Worm (Caenorhabditis elegans) whole organism, L4 larva: ENCODE results near the gene F40G9.17.

Experiments
- D1046.2 ChIP-seq: fragments of 200-800 bp; sonication (Bioruptor generic); IDR thresholded peaks from 2 replicates; pipeline ENCODE4 v1.3.6; 2022; ENCODE audit warnings: missing genetic modification characterization, missing compliant biosample characterization
- F26F4.8 ChIP-seq: fragments of 200-800 bp; sonication (Bioruptor generic); conservative IDR thresholded peaks from 2 replicates; pipeline ENCODE4 v1.3.6; 2022; ENCODE audit warnings: missing genetic modification characterization, missing compliant biosample characterization
- R02D3.7 ChIP-seq: fragments of 150-350 bp; sonication (generic microtip); optimal IDR thresholded peaks from 3 replicates; lab custom pipeline; 2014; ENCODE audit warnings: missing biosample characterization, missing genetic modification characterization
- T20F7.1 ChIP-seq: fragments of 200-800 bp; sonication (Bioruptor generic); optimal IDR thresholded peaks from 2 replicates; lab custom pipeline; 2018; ENCODE audit warnings: mild to moderate bottlenecking, missing genetic modification characterization, missing compliant biosample characterization
- T26A8.4 ChIP-seq: fragments of 200-800 bp; sonication (Bioruptor generic); IDR thresholded peaks from 2 replicates; pipeline ENCODE4 v1.3.6; 2022; ENCODE audit warnings: missing genetic modification characterization, missing compliant biosample characterization
- Y48G9A.11 ChIP-seq: fragments of 200-800 bp; sonication (Bioruptor generic); IDR thresholded peaks from 2 replicates; pipeline ENCODE4 v1.3.6; 2022; ENCODE audit warnings: missing genetic modification reagents, missing genetic modification characterization, missing compliant biosample characterization
- ZK546.5 ChIP-seq, 2 experiments: sonication (generic microtip); optimal IDR thresholded peaks; 2 replicates each; lab custom pipeline; 2017; ENCODE audit warnings: missing biosample characterization in 2 of 2, missing genetic modification characterization in 2 of 2
- aha-1 ChIP-seq: fragments of 150-350 bp; peaks from one replicate; lab custom pipeline; 2014; ENCODE audit warnings: missing biosample characterization, missing genetic modification characterization
- arid-1 ChIP-seq: fragments of 200-800 bp; sonication (Bioruptor generic); conservative IDR thresholded peaks from 2 replicates; pipeline ENCODE4 v1.3.6; 2022; ENCODE audit warnings: missing genetic modification reagents, missing genetic modification characterization, missing compliant biosample characterization
- ceh-28 ChIP-seq: fragments of 150-350 bp; optimal IDR thresholded peaks from 2 replicates; lab custom pipeline; 2014; ENCODE audit warnings: missing biosample characterization, missing genetic modification reagents, missing genetic modification characterization
- ctbp-1 ChIP-seq: fragments of 200-800 bp; sonication (Bioruptor generic); IDR thresholded peaks from 2 replicates; pipeline ENCODE4 v1.3.6; 2022; ENCODE audit warnings: missing genetic modification reagents, missing genetic modification characterization, missing compliant biosample characterization
- daf-16 ChIP-seq, 3 experiments: sonication (generic microtip); optimal IDR thresholded peaks; 2 replicates each; lab custom pipeline; 2016 to 2017; ENCODE audit warnings: missing genetic modification characterization in 3 of 3, missing genetic modification reagents in 3 of 3, mild to moderate bottlenecking in 2 of 3, missing compliant biosample characterization in 2 of 3, missing biosample characterization in 1 of 3, moderate library complexity in 1 of 3
- daf-19 ChIP-seq: fragments of 200-800 bp; sonication (Bioruptor generic); conservative IDR thresholded peaks from 2 replicates; pipeline ENCODE4 v1.3.6; 2022; ENCODE audit warnings: missing genetic modification characterization, missing compliant biosample characterization
- dmd-6 ChIP-seq: fragments of 200-800 bp; sonication (Bioruptor generic); IDR thresholded peaks from 2 replicates; pipeline ENCODE4 v1.3.6; 2022; ENCODE audit warnings: missing genetic modification reagents, missing genetic modification characterization, missing compliant biosample characterization
- dpl-1 ChIP-seq: fragments of 150-350 bp; optimal IDR thresholded peaks from 2 replicates; lab custom pipeline; 2014; ENCODE audit warnings: missing biosample characterization, missing genetic modification reagents, missing genetic modification characterization
- duxl-1 ChIP-seq: sonication (generic microtip); optimal IDR thresholded peaks from 2 replicates; lab custom pipeline; 2016; ENCODE audit warnings: mild to moderate bottlenecking, missing genetic modification characterization, moderate library complexity, missing compliant biosample characterization; ENCODE audit not compliant: poor library complexity
- dve-1 ChIP-seq: sonication (generic microtip); optimal IDR thresholded peaks from 2 replicates; lab custom pipeline; 2017; ENCODE audit warnings: antibody characterized with exemption, mild to moderate bottlenecking, missing genetic modification characterization, missing compliant biosample characterization; ENCODE audit not compliant: insufficient read depth
- gei-8 ChIP-seq: fragments of 200-800 bp; sonication (Bioruptor generic); optimal IDR thresholded peaks from 2 replicates; lab custom pipeline; 2018; ENCODE audit warnings: mild to moderate bottlenecking, missing genetic modification characterization, missing compliant biosample characterization
- hlh-30 ChIP-seq: sonication (generic microtip); optimal IDR thresholded peaks from 2 replicates; lab custom pipeline; 2017; ENCODE audit warnings: antibody characterized with exemption, mild to moderate bottlenecking, missing genetic modification characterization, missing compliant biosample characterization; ENCODE audit not compliant: insufficient read depth
- lsy-2 ChIP-seq, 2 experiments: fragments of 150-350 bp in 1 of 2; sonication (generic microtip) in 1 of 2; optimal IDR thresholded peaks; 2 replicates each; lab custom pipeline; 2014 to 2017; ENCODE audit warnings: missing biosample characterization in 2 of 2, missing genetic modification characterization in 2 of 2
- madf-9 ChIP-seq: fragments of 200-800 bp; sonication (Bioruptor generic); conservative IDR thresholded peaks from 2 replicates; pipeline ENCODE4 v1.3.6; 2022; ENCODE audit warnings: missing genetic modification reagents, missing genetic modification characterization, missing compliant biosample characterization
- mxl-3 ChIP-seq: fragments of 200-800 bp; sonication (Bioruptor generic); optimal IDR thresholded peaks from 2 replicates; lab custom pipeline; 2018; ENCODE audit warnings: mild to moderate bottlenecking, missing genetic modification characterization, missing compliant biosample characterization
- nhr-25 ChIP-seq: sonication (generic microtip); optimal IDR thresholded peaks from 2 replicates; lab custom pipeline; 2017; ENCODE audit warnings: missing genetic modification characterization, mild to moderate bottlenecking, missing compliant biosample characterization, antibody characterized with exemption, moderate library complexity, borderline replicate concordance; ENCODE audit not compliant: insufficient read depth
- nhr-28 ChIP-seq: fragments of 150-350 bp; optimal IDR thresholded peaks from 2 replicates; lab custom pipeline; 2014; ENCODE audit warnings: missing biosample characterization, missing genetic modification characterization
- nhr-42 ChIP-seq: fragments of 200-800 bp; sonication (Bioruptor generic); IDR thresholded peaks from 2 replicates; pipeline ENCODE4 v1.3.6; 2022; ENCODE audit warnings: missing genetic modification characterization, missing compliant biosample characterization
- nhr-77 ChIP-seq: fragments of 150-350 bp; optimal IDR thresholded peaks from 2 replicates; lab custom pipeline; 2014; ENCODE audit warnings: missing biosample characterization, missing genetic modification characterization
- pha-4 ChIP-seq, 2 experiments: fragments of 150-350 bp in 1 of 2; fragments of 200-800 bp in 1 of 2; sonication (Bioruptor generic) in 1 of 2; IDR thresholded peaks in 1 of 2; optimal IDR thresholded peaks in 1 of 2; 2 replicates each; pipeline versions ENCODE4 v1.3.6 to Lab custom; 2014 to 2022; ENCODE audit warnings: missing genetic modification characterization in 2 of 2, missing genetic modification reagents in 2 of 2, missing biosample characterization in 1 of 2, missing compliant biosample characterization in 1 of 2
- pqm-1 ChIP-seq: sonication (generic microtip); optimal IDR thresholded peaks from 2 replicates; lab custom pipeline; 2017; ENCODE audit warnings: missing biosample characterization, missing genetic modification characterization
- rbr-2 ChIP-seq: sonication (generic microtip); optimal IDR thresholded peaks from 2 replicates; lab custom pipeline; 2016; ENCODE audit warnings: missing genotype, missing genetic modification characterization, missing compliant biosample characterization
- saeg-2 ChIP-seq: fragments of 200-800 bp; sonication (Bioruptor generic); IDR thresholded peaks from 2 replicates; pipeline ENCODE4 v1.3.6; 2022; ENCODE audit warnings: missing genetic modification reagents, missing genetic modification characterization, missing compliant biosample characterization
- set-16 ChIP-seq: fragments of 200-800 bp; sonication (Bioruptor generic); IDR thresholded peaks from 2 replicates; pipeline ENCODE4 v1.3.6; 2022; ENCODE audit warnings: missing genetic modification reagents, missing genetic modification characterization, missing compliant biosample characterization
- snpc-4 ChIP-seq: fragments of 150-350 bp; optimal IDR thresholded peaks from 2 replicates; lab custom pipeline; 2014; ENCODE audit warnings: missing biosample characterization, missing genetic modification characterization
- tag-97 ChIP-seq: fragments of 200-800 bp; sonication (Bioruptor generic); IDR thresholded peaks from 2 replicates; pipeline ENCODE4 v1.3.6; 2022; ENCODE audit warnings: missing genetic modification characterization, missing compliant biosample characterization
- zip-2 ChIP-seq: fragments of 150-350 bp; optimal IDR thresholded peaks from 2 replicates; lab custom pipeline; 2014; ENCODE audit warnings: missing biosample characterization, missing genetic modification characterization
- ztf-11 ChIP-seq: fragments of 150-350 bp; optimal IDR thresholded peaks from 2 replicates; lab custom pipeline; 2014; ENCODE audit warnings: missing biosample characterization, missing genetic modification characterization

F40G9.17 gene

ce11 chrIII:183072-183471, 11.2 kb upstream of the F40G9.17 start:
- TF ChIP-seq F26F4.8 = no peak
- no peak for TF ChIP-seq nhr-42 (GFP tag; lab: Robert Waterston, UW)
- no peak for TF ChIP-seq zip-2 (tag; lab: Kevin White, UChicago)
- peak; percentile 69 for TF ChIP-seq nhr-28 (tag; lab: Kevin White, UChicago)
- no peak for TF ChIP-seq gei-8
- TF ChIP-seq dmd-6 = no peak
- TF ChIP-seq nhr-77 (tag; lab: Kevin White, UChicago) = peak; percentile 53
- no peak for TF ChIP-seq duxl-1 (tag; lab: Kevin White, UChicago)
- TF ChIP-seq pqm-1 (tag; lab: Kevin White, UChicago) = peak; percentile 36
- no peak for TF ChIP-seq mxl-3 (GFP tag; lab: Kevin White, UChicago)
- no peak for TF ChIP-seq tag-97
- no peak for TF ChIP-seq R02D3.7 (tag; lab: Kevin White, UChicago)
- no peak for TF ChIP-seq madf-9 (GFP tag; lab: Robert Waterston, UW)
- TF ChIP-seq Y48G9A.11 (GFP tag; lab: Robert Waterston, UW) = no peak

- TF ChIP-seq arid-1 (GFP tag; lab: Robert Waterston, UW) (no peak), ceh-28 (peak; percentile 24)
These were observed 9.9 kb upstream of the F40G9.17 start for ce11 chrIII:184335-184734.

- peak; percentile 26 for TF ChIP-seq aha-1 (tag; lab: Kevin White, UChicago)
These were observed 8.4 kb upstream of the F40G9.17 start for ce11 chrIII:185909-186308.

ce11 chrIII:187829-188228, 6.4 kb upstream of the F40G9.17 start, which contains the start of gene mxl-2:
Gene mxl-2 (minus strand): TSS chrIII:188131.
- TF ChIP-seq set-16 = peak; percentile 75
- no peak for TF ChIP-seq dmd-6
- TF ChIP-seq ztf-11 (tag; lab: Kevin White, UChicago) = no peak
- TF ChIP-seq pha-4 (GFP tag; IDR thresholded peaks at IDR 0.05; lab: Robert Waterston, UW) = no peak
- no peak for TF ChIP-seq pha-4 (tag; optimal IDR thresholded peaks at IDR 0.05; lab: Kevin White, UChicago)
- TF ChIP-seq, all 104 proteins: peak for 1

- no peak for TF ChIP-seq ctbp-1 (GFP tag; lab: Robert Waterston, UW)
- peak; percentile 95 for TF ChIP-seq Y48G9A.11 (GFP tag; lab: Robert Waterston, UW)
- no peak for TF ChIP-seq daf-19
- no peak for TF ChIP-seq D1046.2 (GFP tag; lab: Robert Waterston, UW)
- TF ChIP-seq ZK546.5 (tag; optimal IDR thresholded peaks at IDR 0.05; lab: Kevin White, UChicago) = no peak
- TF ChIP-seq nhr-77 (tag; lab: Kevin White, UChicago) = peak; percentile 25
- TF ChIP-seq T26A8.4 (GFP tag; lab: Robert Waterston, UW) = no peak
- no peak for TF ChIP-seq rbr-2 (tag; lab: Kevin White, UChicago)
- TF ChIP-seq nhr-25 (tag; lab: Kevin White, UChicago) = no peak
- TF ChIP-seq T20F7.1 (GFP tag; lab: Kevin White, UChicago) = peak; percentile 98
- no peak for TF ChIP-seq nhr-28 (tag; lab: Kevin White, UChicago)
- TF ChIP-seq daf-16 (GFP tag; optimal IDR thresholded peaks at IDR 0.05; lab: Kevin White, UChicago) = no peak
- peak; percentile 11 for TF ChIP-seq daf-16 (tag; optimal IDR thresholded peaks at IDR 0.05; lab: Kevin White, UChicago)
- no peak for TF ChIP-seq dve-1
- TF ChIP-seq lsy-2 (tag; optimal IDR thresholded peaks at IDR 0.05; lab: Kevin White, UChicago) = peak in 1 of 2 experiments; percentile 26
- TF ChIP-seq snpc-4 = no peak
- peak; percentile 62 for TF ChIP-seq hlh-30 (tag; lab: Kevin White, UChicago)
- peak; percentile 15 for TF ChIP-seq dpl-1
- TF ChIP-seq aha-1 (tag; lab: Kevin White, UChicago) = no peak
- TF ChIP-seq saeg-2 (GFP tag; lab: Robert Waterston, UW) = no peak
These were observed 5.8 kb upstream of the F40G9.17 start, which contains the start of gene ubc-20 for ce11 chrIII:188426-188888. Gene ubc-20 (plus strand): TSS chrIII:188838.
